Fruit fly (Drosophila melanogaster): Measurements from ENCODE around the gene Naa20A.

- TF ChIP-seq ovo (GFP tag; optimal IDR thresholded peaks at IDR 0.05) (no peak), toe (GFP tag; optimal IDR thresholded peaks at IDR 0.05) (no peak), CG12768 (GFP tag; optimal IDR thresholded peaks at IDR 0.05) (no peak), Mnt (GFP tag; optimal IDR thresholded peaks at IDR 0.05) (no peak), kay (GFP tag; ENCODE audit: borderline replicate concordance) (no peak), tj (GFP tag; optimal IDR thresholded peaks at IDR 0.05) (no peak), CG14711 (tag; optimal IDR thresholded peaks at IDR 0.05) (no peak), Clk (GFP tag; optimal IDR thresholded peaks at IDR 0.05) (no peak), CG7101 (tag; optimal IDR thresholded peaks at IDR 0.05) (no peak), CG5204 (GFP tag; optimal IDR thresholded peaks at IDR 0.05) (no peak)
These were observed 2.5 kb upstream of the Naa20A start, which contains the start of gene CG14212 for dm6 chrX:19625405-19625804.
